Worm (Caenorhabditis elegans) whole organism, early embryonic: ENCODE results near the gene F11G11.13.
"Not testable (repeated sequence)": the region's sequence is repeated elsewhere in the genome, so short reads cannot be mapped to it uniquely, and the experiment has no call there.

Experiments used
- B0310.2 ChIP-seq: sonication (generic microtip); optimal IDR thresholded peaks from 2 replicates; lab custom pipeline; 2016; ENCODE audit warnings: mild to moderate bottlenecking, missing genetic modification characterization, missing compliant biosample characterization
- F13C5.2 ChIP-seq: sonication (generic microtip); optimal IDR thresholded peaks from 2 replicates; lab custom pipeline; 2017; ENCODE audit warnings: mild to moderate bottlenecking, missing genetic modification characterization, inconsistent platforms, missing compliant biosample characterization
- aly-1 ChIP-seq: sonication (generic microtip); optimal IDR thresholded peaks from 2 replicates; lab custom pipeline; 2016; ENCODE audit warnings: missing genetic modification characterization, missing compliant biosample characterization
- ama-1 ChIP-seq: fragments of 150-350 bp; optimal IDR thresholded peaks from 2 replicates; lab custom pipeline; 2014
- ceh-13 ChIP-seq: fragments of 200-800 bp; sonication (Bioruptor generic); optimal IDR thresholded peaks from 2 replicates; lab custom pipeline; 2018; ENCODE audit warnings: mild to moderate bottlenecking, missing genetic modification characterization, missing compliant biosample characterization
- ceh-36 ChIP-seq: sonication (generic microtip); optimal IDR thresholded peaks from 2 replicates; lab custom pipeline; 2016; ENCODE audit warnings: missing genetic modification characterization, inconsistent platforms, missing compliant biosample characterization
- ets-7 ChIP-seq: sonication (generic microtip); optimal IDR thresholded peaks from 2 replicates; lab custom pipeline; 2016; ENCODE audit warnings: missing genotype, missing genetic modification characterization, missing compliant biosample characterization
- flt-1 ChIP-seq: fragments of 200-800 bp; sonication (Bioruptor generic); IDR thresholded peaks from 2 replicates; pipeline ENCODE4 v1.3.6; 2022; ENCODE audit warnings: missing genetic modification characterization, missing compliant biosample characterization
- hmbx-1 ChIP-seq: sonication (generic microtip); optimal IDR thresholded peaks from 2 replicates; lab custom pipeline; 2016; ENCODE audit warnings: mild to moderate bottlenecking, missing genetic modification characterization, missing compliant biosample characterization
- hmg-4 ChIP-seq: fragments of 200-800 bp; sonication (Bioruptor generic); optimal IDR thresholded peaks from 2 replicates; lab custom pipeline; 2018; ENCODE audit warnings: mild to moderate bottlenecking, missing genetic modification characterization, missing compliant biosample characterization
- hnd-1 ChIP-seq: sonication (generic microtip); optimal IDR thresholded peaks from 2 replicates; lab custom pipeline; 2016; ENCODE audit warnings: missing genetic modification characterization, missing compliant biosample characterization
- pes-1 ChIP-seq: fragments of 200-800 bp; sonication (Bioruptor generic); IDR thresholded peaks from 2 replicates; pipeline ENCODE4 v1.3.6; 2022; ENCODE audit warnings: missing genetic modification reagents, missing genetic modification characterization, missing compliant biosample characterization
- scrt-1 ChIP-seq: fragments of 200-800 bp; sonication (Bioruptor generic); IDR thresholded peaks from 2 replicates; pipeline ENCODE4 v1.3.6; 2022; ENCODE audit warnings: missing genetic modification characterization, missing compliant biosample characterization
- sea-1 ChIP-seq: fragments of 200-800 bp; sonication (Bioruptor generic); conservative IDR thresholded peaks from 2 replicates; pipeline ENCODE4 v1.3.6; 2022; ENCODE audit warnings: missing genetic modification characterization, missing compliant biosample characterization
- tbx-11 ChIP-seq: fragments of 200-800 bp; sonication (Bioruptor generic); IDR thresholded peaks from 2 replicates; pipeline ENCODE4 v1.3.6; 2022; ENCODE audit warnings: missing genetic modification characterization, missing compliant biosample characterization
- tbx-37 ChIP-seq: fragments of 200-800 bp; sonication (Bioruptor generic); conservative IDR thresholded peaks from 2 replicates; pipeline ENCODE4 v1.3.6; 2022; ENCODE audit warnings: missing genetic modification reagents, missing genetic modification characterization, missing compliant biosample characterization
- tra-4 ChIP-seq: sonication (generic microtip); optimal IDR thresholded peaks from 2 replicates; lab custom pipeline; 2017; ENCODE audit warnings: missing genetic modification characterization, missing compliant biosample characterization

Gene F11G11.13

DNA sequence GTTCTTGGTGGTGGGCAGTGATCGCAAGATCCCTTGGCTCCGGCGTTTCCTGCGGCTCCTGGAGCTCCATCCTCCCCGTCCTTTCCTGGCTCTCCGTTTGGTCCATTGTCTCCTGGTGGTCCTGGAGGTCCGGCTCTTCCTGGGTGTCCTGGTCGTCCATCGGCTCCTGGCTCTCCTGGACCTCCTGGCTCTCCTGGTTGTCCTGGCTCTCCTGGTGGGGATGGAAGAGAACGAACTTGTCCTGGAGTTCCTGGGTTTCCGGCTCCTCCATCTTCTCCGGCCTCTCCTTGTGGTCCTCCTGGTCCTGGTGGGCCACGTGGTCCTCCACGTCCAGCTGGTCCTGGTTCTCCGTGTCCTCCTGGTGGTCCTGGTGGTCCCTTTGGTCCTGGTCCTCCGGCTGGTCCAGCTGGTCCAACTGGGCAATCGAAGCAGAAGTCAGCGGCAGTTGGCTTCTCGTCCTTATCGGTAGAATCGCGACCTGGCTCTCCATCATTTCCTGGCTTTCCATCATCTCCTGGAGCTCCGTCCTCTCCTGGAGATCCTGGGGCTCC, 6.1 kb downstream of the F11G11.13 start:
- TF ChIP-seq scrt-1, result no peak
- TF ChIP-seq ets-7, result no peak
- 0 out of 2 replicates have a peak, but pooled peaks have one; percentile 39 for TF ChIP-seq tbx-11 (GFP tag; lab: Robert Waterston, UW)
- no peak for TF ChIP-seq flt-1 (GFP tag; lab: Robert Waterston, UW)

DNA sequence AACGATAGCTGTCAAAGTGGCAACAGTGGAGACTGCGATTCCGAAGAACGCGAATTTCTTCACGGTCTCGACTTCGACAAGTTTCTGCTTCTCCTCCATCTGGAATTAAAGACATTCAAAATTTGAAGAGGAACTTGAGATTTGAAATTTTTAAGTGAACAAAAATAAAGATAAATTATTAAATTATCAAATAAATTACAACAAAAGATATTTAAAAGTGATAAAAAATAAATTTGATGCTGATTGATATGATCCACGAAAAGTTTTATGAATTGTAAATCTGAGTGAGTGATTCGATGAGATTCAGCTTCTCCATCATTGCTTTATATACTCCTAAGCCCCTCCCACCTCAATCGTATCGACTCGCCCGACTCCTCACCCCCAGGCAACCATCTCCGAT, 8.5 kb downstream of the F11G11.13 start, which contains the start of gene col-17:
col-17 (minus strand) TSS at position 101 of the 400 bp plus-strand sequence.
- no peak for TF ChIP-seq sea-1 (GFP tag; lab: Robert Waterston, UW)
- no peak for TF ChIP-seq ama-1 (lab: Kevin White, UChicago)
- TF ChIP-seq ceh-36 (tag; lab: Kevin White, UChicago), result no peak
- TF ChIP-seq B0310.2 (tag; lab: Kevin White, UChicago), result no peak
- no peak for TF ChIP-seq hnd-1 (tag; lab: Kevin White, UChicago)
- no peak for TF ChIP-seq pes-1 (GFP tag; lab: Robert Waterston, UW)
- no peak for TF ChIP-seq aly-1
- no peak for TF ChIP-seq hmg-4 (GFP tag; lab: Kevin White, UChicago)
- TF ChIP-seq tbx-37, result no peak
- TF ChIP-seq scrt-1, result no peak

DNA sequence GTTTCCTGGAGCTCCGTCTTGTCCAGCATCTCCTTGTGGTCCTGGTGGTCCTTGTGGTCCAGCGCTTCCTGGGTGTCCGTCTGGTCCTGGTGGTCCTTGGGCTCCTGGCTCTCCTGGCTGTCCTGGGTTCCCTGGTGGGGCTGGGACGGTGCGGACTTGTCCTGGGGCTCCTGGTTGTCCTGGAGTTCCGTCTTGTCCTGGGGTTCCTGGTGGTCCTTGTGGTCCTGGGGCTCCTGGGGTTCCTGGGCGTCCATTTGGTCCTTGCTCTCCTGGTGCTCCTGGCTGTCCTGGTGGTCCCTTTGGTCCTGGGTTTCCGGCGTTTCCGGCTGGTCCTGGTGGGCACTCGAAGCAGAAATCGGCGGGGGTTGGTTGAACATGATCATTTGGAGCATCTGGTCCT, 9.2 kb downstream of the F11G11.13 start:
- TF ChIP-seq pes-1 (GFP tag; lab: Robert Waterston, UW) (0 out of 2 replicates have a peak, but pooled peaks have one; percentile 15), scrt-1 (0 out of 2 replicates have a peak, but pooled peaks have one; percentile 58)

DNA sequence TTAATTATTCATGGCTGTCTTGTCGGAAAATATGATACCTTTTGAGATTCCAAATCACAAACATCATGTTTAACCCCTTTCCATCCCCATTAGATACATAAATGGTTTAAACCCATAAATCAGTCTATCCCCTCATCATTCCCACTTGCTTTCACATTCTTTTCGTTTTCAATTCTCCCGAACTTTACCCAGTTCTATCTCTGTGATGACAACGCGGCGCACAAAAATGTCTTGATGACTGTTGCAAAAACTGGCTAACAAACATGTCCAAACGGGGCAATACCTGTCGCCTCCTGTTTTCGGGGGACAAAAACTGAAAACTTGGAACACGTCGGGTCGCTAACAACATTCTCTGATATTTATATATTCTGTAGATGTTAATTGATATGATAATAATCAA, 9.9 kb downstream of the F11G11.13 start:
- no peak for TF ChIP-seq F13C5.2 (tag; lab: Kevin White, UChicago)
- TF ChIP-seq aly-1, result no peak
- no peak for TF ChIP-seq scrt-1
- TF ChIP-seq ama-1 (lab: Kevin White, UChicago), result no peak
- TF ChIP-seq ceh-36 (tag; lab: Kevin White, UChicago), result no peak
- TF ChIP-seq pes-1 (GFP tag; lab: Robert Waterston, UW), result no peak
- TF ChIP-seq B0310.2 (tag; lab: Kevin White, UChicago), result no peak
- no peak for TF ChIP-seq tra-4 (tag; lab: Kevin White, UChicago)
- no peak for TF ChIP-seq hmg-4 (GFP tag; lab: Kevin White, UChicago)
- TF ChIP-seq tbx-37, result no peak
- no peak for TF ChIP-seq hmbx-1 (tag; lab: Kevin White, UChicago)
- TF ChIP-seq tbx-11 (GFP tag; lab: Robert Waterston, UW), result no peak

DNA sequence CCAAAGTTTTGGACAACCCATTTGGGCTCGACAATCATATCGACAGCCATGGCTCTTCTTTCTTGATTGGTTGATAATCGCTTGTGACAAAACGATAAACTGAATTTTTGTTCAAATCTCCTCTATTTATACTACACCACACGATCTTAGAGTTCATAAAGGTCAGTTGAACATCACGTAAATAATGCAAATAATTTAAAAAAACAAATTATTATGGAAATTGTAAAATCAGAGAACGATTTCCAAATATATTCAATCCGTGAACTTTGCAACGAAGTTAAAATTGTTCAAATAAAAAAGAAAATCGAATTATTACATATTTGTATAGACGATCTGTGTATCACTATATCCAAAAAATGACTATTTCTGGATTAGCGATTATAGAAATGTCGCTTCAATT, 12.6 kb downstream of the F11G11.13 start, which contains the start of the genes mpst-4 and F11G11.14:
mpst-4 (minus strand) TSS at position 101 of the 400 bp plus-strand sequence.
F11G11.14 (plus strand) TSS at position 325 of the 400 bp plus-strand sequence.
- no peak for TF ChIP-seq sea-1 (GFP tag; lab: Robert Waterston, UW)
- TF ChIP-seq tbx-11 (GFP tag; lab: Robert Waterston, UW), result no peak
- TF ChIP-seq flt-1 (GFP tag; lab: Robert Waterston, UW), result no peak

DNA sequence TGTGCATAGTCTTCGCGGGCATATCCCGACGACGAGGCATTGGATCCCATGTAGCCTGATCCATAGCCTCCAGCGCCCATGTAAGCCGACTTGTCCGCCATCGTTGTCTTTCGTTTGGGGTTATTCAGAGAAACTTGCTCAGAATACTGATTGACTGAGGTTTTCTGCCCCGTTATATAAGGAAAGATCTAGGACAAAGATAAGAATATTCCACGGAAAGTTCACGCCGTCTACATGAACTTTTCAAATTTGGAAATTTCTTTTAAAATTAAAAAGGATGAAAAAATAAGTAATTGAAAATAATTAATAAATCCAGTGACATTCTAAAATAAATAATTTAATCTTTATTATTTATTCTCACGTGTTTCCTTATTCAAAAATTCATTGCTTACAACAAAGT, 15.7 kb downstream of the F11G11.13 start, which contains the start of the genes nspd-5 and F11G11.4:
nspd-5 (minus strand) TSS at position 101 of the 400 bp plus-strand sequence.
F11G11.4 (plus strand) TSS at position 335 of the 400 bp plus-strand sequence.
- TF ChIP-seq aly-1; tra-4 (tag; lab: Kevin White, UChicago); ceh-13 (GFP tag; lab: Kevin White, UChicago): not testable (repeated sequence)

DNA sequence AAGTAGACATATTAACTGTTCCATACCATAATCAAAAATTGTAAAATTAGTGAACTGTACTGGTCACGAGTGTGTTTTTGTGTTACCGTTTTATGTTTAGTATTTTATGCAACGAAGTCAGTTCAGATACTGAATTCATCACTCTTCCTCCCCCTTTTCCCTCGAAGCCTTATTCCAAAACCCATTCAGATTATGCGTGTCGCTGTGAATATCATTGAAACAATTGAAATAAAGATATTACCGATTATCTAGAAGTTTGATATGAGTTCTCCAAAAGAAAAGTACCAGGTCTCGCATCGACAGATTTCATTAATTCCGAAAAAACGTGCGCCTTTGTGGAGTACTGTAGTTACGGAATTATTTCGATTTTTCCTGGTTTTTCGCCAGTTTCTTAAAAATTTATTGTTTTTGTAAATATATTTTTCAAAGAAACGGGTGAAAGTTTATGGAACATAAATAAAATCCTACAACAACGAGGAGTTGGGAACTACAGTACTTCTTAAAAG, 17.0 kb downstream of the F11G11.13 start:
- TF ChIP-seq B0310.2 (tag; lab: Kevin White, UChicago) (no peak), hmbx-1 (tag; lab: Kevin White, UChicago) (no peak), ceh-13 (GFP tag; lab: Kevin White, UChicago) (no peak), hnd-1 (tag; lab: Kevin White, UChicago) (no peak), sea-1 (GFP tag; lab: Robert Waterston, UW) (no peak), scrt-1 (no peak), flt-1 (GFP tag; lab: Robert Waterston, UW) (no peak), ama-1 (lab: Kevin White, UChicago) (no peak), F13C5.2 (tag; lab: Kevin White, UChicago) (no peak), tbx-11 (GFP tag; lab: Robert Waterston, UW) (no peak), tbx-37 (no peak), tra-4 (tag; lab: Kevin White, UChicago) (no peak)

DNA sequence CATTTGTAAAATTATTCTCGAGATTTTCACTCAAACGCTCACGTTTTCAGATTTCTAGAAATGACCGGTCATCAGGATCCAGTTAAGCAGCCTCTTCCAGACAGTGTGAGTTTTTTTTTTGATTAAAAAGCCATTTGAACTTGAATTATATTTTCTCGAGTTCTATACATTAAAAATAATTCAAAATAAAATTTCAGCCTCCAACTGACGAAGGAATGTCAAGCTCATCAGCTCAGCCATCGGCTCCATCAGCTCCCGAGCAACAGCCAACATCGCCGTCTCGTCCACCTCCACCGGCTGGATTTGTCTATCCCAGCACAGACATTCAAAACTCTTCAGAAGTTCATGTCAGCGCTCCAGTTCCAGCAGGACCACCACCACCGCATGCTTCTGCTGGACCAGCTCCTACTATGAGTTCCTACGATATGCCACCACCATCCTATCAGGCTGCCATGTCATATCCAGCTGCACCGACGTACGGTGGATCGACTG, 18.1 kb downstream of the F11G11.13 start, which contains the start of gene F11G11.5:
F11G11.5 (plus strand) TSS at position 51 of the 492 bp plus-strand sequence.
- no peak for TF ChIP-seq ets-7

DNA sequence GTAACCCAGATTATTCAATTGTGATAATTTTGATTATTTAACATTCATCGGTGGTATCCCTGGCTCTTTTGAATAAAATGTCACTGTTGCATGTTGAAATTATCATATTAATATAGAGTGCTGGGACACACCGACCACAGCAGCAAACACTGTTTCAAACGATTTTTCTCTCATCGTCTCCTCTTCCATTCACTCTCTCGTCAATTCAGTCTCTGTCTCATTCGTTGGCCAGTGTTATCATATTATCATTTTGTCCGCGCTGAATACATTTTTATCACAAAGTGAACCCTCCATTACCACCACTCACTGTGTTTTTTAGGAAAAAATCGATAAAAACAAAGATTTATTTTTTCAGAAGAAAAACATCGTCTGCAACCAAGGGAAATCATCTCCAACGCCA, 18.9 kb downstream of the F11G11.13 start:
- TF ChIP-seq B0310.2 (tag; lab: Kevin White, UChicago) (no peak), ceh-13 (GFP tag; lab: Kevin White, UChicago) (no peak), tra-4 (tag; lab: Kevin White, UChicago) (no peak), pes-1 (GFP tag; lab: Robert Waterston, UW) (no peak), flt-1 (GFP tag; lab: Robert Waterston, UW) (no peak), scrt-1 (no peak), tbx-11 (GFP tag; lab: Robert Waterston, UW) (no peak), ets-7 (no peak), hmg-4 (GFP tag; lab: Kevin White, UChicago) (no peak), ama-1 (lab: Kevin White, UChicago) (no peak), aly-1 (no peak), hnd-1 (tag; lab: Kevin White, UChicago) (no peak), tbx-37 (no peak), sea-1 (GFP tag; lab: Robert Waterston, UW) (no peak), F13C5.2 (tag; lab: Kevin White, UChicago) (no peak), ceh-36 (tag; lab: Kevin White, UChicago) (no peak)
